Worm (Caenorhabditis elegans) whole organism, L2 larva: ENCODE data around the gene str-153.
A peak's percentile ranks its signal among the peaks of the same experiment; 100 is the strongest.

Experiments
- F13H6.1 ChIP-seq: sonication (generic microtip); optimal IDR thresholded peaks from 2 replicates; lab custom pipeline; 2016; ENCODE audit warnings: missing genetic modification characterization, missing compliant biosample characterization
- R02D3.7 ChIP-seq: fragments of 150-350 bp; optimal IDR thresholded peaks from 2 replicates; lab custom pipeline; 2014; ENCODE audit warnings: missing biosample characterization, missing genetic modification characterization
- ZK546.5 ChIP-seq: sonication (generic microtip); optimal IDR thresholded peaks from 2 replicates; lab custom pipeline; 2017; ENCODE audit warnings: missing biosample characterization, missing genetic modification characterization
- blmp-1 ChIP-seq: sonication (generic microtip); optimal IDR thresholded peaks from 2 replicates; lab custom pipeline; 2017; ENCODE audit warnings: missing genetic modification characterization, mild to moderate bottlenecking, missing compliant biosample characterization, antibody characterized with exemption, moderate library complexity; ENCODE audit not compliant: insufficient read depth
- ceh-16 ChIP-seq: fragments of 150-350 bp; optimal IDR thresholded peaks from 2 replicates; lab custom pipeline; 2014; ENCODE audit warnings: missing biosample characterization, missing genetic modification characterization
- ceh-82 ChIP-seq: fragments of 150-350 bp; optimal IDR thresholded peaks from 2 replicates; lab custom pipeline; 2014; ENCODE audit warnings: missing biosample characterization, missing genetic modification characterization
- crh-2 ChIP-seq: sonication (generic microtip); optimal IDR thresholded peaks from 2 replicates; lab custom pipeline; 2017; ENCODE audit warnings: missing biosample characterization, missing genetic modification characterization
- dmd-4 ChIP-seq: sonication (generic microtip); optimal IDR thresholded peaks from 2 replicates; lab custom pipeline; 2017; ENCODE audit warnings: missing biosample characterization, missing genetic modification characterization
- egl-27 ChIP-seq: sonication (generic microtip); optimal IDR thresholded peaks from 3 replicates; lab custom pipeline; 2017; ENCODE audit warnings: missing biosample characterization, missing genetic modification reagents, missing genetic modification characterization
- elt-3 ChIP-seq: sonication (generic microtip); optimal IDR thresholded peaks from 2 replicates; lab custom pipeline; 2017; ENCODE audit warnings: missing biosample characterization, missing genetic modification characterization
- fos-1 ChIP-seq: fragments of 150-350 bp; optimal IDR thresholded peaks from 2 replicates; lab custom pipeline; 2014; ENCODE audit warnings: missing biosample characterization, missing genetic modification characterization
- gmeb-1 ChIP-seq: fragments of 150-350 bp; optimal IDR thresholded peaks from 2 replicates; lab custom pipeline; 2014; ENCODE audit warnings: missing biosample characterization, missing genetic modification characterization
- lin-13 ChIP-seq: fragments of 150-350 bp; optimal IDR thresholded peaks from 2 replicates; lab custom pipeline; 2014; ENCODE audit warnings: missing biosample characterization, missing genetic modification reagents, missing genetic modification characterization
- mab-5 ChIP-seq: fragments of 150-350 bp; optimal IDR thresholded peaks from 2 replicates; lab custom pipeline; 2014; ENCODE audit warnings: missing biosample characterization, missing genetic modification characterization
- mbf-1 ChIP-seq: sonication (generic microtip); optimal IDR thresholded peaks from 2 replicates; lab custom pipeline; 2017; ENCODE audit warnings: missing biosample characterization, missing genetic modification characterization
- nhr-11 ChIP-seq: fragments of 150-350 bp; optimal IDR thresholded peaks from 2 replicates; lab custom pipeline; 2014; ENCODE audit warnings: missing biosample characterization, missing genetic modification characterization
- nhr-12 ChIP-seq: fragments of 150-350 bp; optimal IDR thresholded peaks from 2 replicates; lab custom pipeline; 2014; ENCODE audit warnings: missing biosample characterization, missing genetic modification characterization
- nhr-21 ChIP-seq: fragments of 150-350 bp; optimal IDR thresholded peaks from 2 replicates; lab custom pipeline; 2014; ENCODE audit warnings: missing biosample characterization, missing genetic modification characterization
- nhr-23 ChIP-seq: fragments of 150-350 bp; optimal IDR thresholded peaks from 2 replicates; lab custom pipeline; 2014; ENCODE audit warnings: missing biosample characterization, missing genetic modification reagents, missing genetic modification characterization
- nhr-237 ChIP-seq: fragments of 150-350 bp; optimal IDR thresholded peaks from 2 replicates; lab custom pipeline; 2014; ENCODE audit warnings: missing biosample characterization, missing genetic modification characterization
- nhr-25 ChIP-seq: fragments of 150-350 bp; sonication (generic microtip); optimal IDR thresholded peaks from 3 replicates; lab custom pipeline; 2014; ENCODE audit warnings: missing biosample characterization, missing genetic modification characterization
- peb-1 ChIP-seq: fragments of 150-350 bp; optimal IDR thresholded peaks from 2 replicates; lab custom pipeline; 2014; ENCODE audit warnings: missing biosample characterization, missing genetic modification characterization
- sem-4 ChIP-seq: fragments of 150-350 bp; optimal IDR thresholded peaks from 2 replicates; lab custom pipeline; 2014; ENCODE audit warnings: missing biosample characterization, missing genetic modification reagents, missing genetic modification characterization
- skn-1 ChIP-seq: sonication (generic microtip); optimal IDR thresholded peaks from 2 replicates; lab custom pipeline; 2017; ENCODE audit warnings: missing biosample characterization, missing genetic modification characterization
- sma-3 ChIP-seq: sonication (generic microtip); optimal IDR thresholded peaks from 2 replicates; lab custom pipeline; 2016; ENCODE audit warnings: missing genetic modification reagents, missing genetic modification characterization, missing compliant biosample characterization
- sma-9 ChIP-seq, 2 experiments: fragments of 150-350 bp in 1 of 2; sonication (generic microtip) in 1 of 2; optimal IDR thresholded peaks; 2 replicates each; lab custom pipeline; 2014 to 2016; ENCODE audit warnings: missing genetic modification characterization in 2 of 2, mild to moderate bottlenecking in 1 of 2, missing biosample characterization in 1 of 2, missing compliant biosample characterization in 1 of 2, missing genetic modification reagents in 1 of 2, moderate library complexity in 1 of 2
- snpc-4 ChIP-seq: fragments of 150-350 bp; optimal IDR thresholded peaks from 2 replicates; lab custom pipeline; 2014; ENCODE audit warnings: missing biosample characterization, missing genetic modification characterization
- unc-55 ChIP-seq: fragments of 150-350 bp; sonication (generic microtip); optimal IDR thresholded peaks from 3 replicates; lab custom pipeline; 2014; ENCODE audit warnings: missing biosample characterization, missing genetic modification reagents, missing genetic modification characterization
- zag-1 ChIP-seq: fragments of 150-350 bp; optimal IDR thresholded peaks from 2 replicates; lab custom pipeline; 2014; ENCODE audit warnings: missing biosample characterization, missing genetic modification characterization
- ztf-1 ChIP-seq: fragments of 200-800 bp; sonication (Bioruptor generic); conservative IDR thresholded peaks from 2 replicates; pipeline ENCODE4 v1.3.6; 2022; ENCODE audit warnings: missing genetic modification characterization, missing compliant biosample characterization

Gene str-153

DNA sequence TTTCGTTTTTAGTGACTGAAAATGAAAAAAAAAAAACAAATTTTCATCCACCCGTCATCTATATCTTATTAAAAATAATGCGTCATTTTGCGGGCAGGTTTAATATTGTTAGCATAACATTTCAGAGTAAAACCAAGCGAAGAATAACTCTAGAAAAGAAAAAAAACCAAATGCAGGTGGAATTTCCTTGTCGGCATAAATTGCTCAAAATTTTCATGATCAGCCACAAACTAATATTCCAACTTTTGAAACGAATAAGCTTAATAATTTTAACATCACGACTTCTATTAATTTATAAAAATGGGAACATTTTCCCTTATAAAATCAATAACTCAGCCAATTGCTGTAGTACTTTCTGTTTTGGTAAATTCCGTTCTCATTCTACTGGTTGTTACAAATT, 18.5 kb upstream of the str-153 start, which contains the start of gene str-155:
Gene str-155 (plus strand): TSS at position 301 of the 400 bp plus-strand sequence.
- TF ChIP-seq mab-5 (tag; lab: Kevin White, UChicago) (no peak), ceh-82 (no peak), gmeb-1 (tag; lab: Kevin White, UChicago) (no peak), blmp-1 (no peak), unc-55 (GFP tag; lab: Kevin White, UChicago) (no peak), zag-1 (tag; lab: Kevin White, UChicago) (no peak), ceh-16 (tag; lab: Kevin White, UChicago) (no peak), snpc-4 (tag; lab: Kevin White, UChicago) (no peak), nhr-237 (tag; lab: Kevin White, UChicago) (no peak), lin-13 (GFP tag; lab: Kevin White, UChicago) (no peak), ZK546.5 (no peak)

DNA sequence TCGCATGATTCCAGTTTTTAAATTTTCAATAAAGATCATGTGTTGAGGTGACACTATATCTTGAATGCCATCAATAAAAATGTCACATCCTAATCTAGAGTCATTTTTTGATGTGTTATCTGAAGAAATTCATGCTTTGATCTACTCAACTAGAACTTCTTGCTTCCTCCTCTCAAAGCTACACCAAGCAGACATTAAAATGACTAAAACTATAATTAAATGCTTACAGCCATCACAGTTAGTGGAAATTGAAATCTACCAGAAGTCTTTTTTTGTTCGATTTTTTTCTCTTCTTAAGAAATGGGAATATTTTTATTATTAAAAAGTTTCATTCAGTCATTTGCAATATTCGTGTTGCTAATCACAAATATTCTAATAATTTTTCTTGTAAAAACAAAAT, 16.4 kb upstream of the str-153 start, which contains the start of gene str-158:
Gene str-158 (plus strand): TSS at position 301 of the 400 bp plus-strand sequence.
- TF ChIP-seq nhr-25 (tag; lab: Kevin White, UChicago) (no peak), crh-2 (tag; lab: Kevin White, UChicago) (no peak), lin-13 (GFP tag; lab: Kevin White, UChicago) (no peak), R02D3.7 (tag; lab: Kevin White, UChicago) (no peak), elt-3 (tag; lab: Kevin White, UChicago) (no peak), snpc-4 (tag; lab: Kevin White, UChicago) (no peak)

- no peak for TF ChIP-seq dmd-4 (tag; lab: Kevin White, UChicago)
- TF ChIP-seq fos-1 (tag; lab: Kevin White, UChicago) = peak; percentile 13
These were observed 4.2 kb upstream of the str-153 start, which contains the start of gene Y9C9A.8 for ce11 chrIV:4930045-4930444. Gene Y9C9A.8, plus strand, starts transcription at chrIV:4930345.

DNA sequence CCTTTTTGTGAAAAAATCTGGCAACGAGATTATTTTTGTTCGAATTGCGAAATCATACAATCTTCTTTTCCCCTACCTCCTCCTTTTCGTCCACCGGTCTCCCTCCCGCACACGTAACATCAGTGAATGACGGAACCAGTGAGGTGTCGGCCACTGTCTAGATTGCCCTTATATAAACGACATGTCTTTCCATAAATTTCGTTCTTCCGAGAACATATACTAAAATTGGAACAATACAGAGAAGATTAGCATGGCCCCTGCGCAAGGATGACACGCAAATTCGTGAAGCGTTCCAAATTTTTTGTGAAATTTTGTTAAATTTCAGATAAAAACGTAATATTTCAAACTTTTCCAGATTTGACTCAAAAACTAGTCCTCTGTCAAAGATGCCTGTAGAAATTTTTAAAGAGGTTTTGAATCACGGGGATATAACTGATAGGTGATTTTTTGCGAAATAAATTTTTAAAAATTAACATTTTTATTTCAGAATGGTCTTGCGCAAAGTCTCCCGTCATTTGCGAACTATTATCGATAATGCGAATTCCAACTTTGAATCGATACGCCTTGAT, 3.4 kb upstream of the str-153 start:
- no peak for TF ChIP-seq egl-27 (tag; lab: Kevin White, UChicago)
- TF ChIP-seq snpc-4 (tag; lab: Kevin White, UChicago) = peak; percentile 92
- peak; percentile 24 for TF ChIP-seq nhr-21 (tag; lab: Kevin White, UChicago)
- peak; percentile 8 for TF ChIP-seq sma-9 (GFP tag; optimal IDR thresholded peaks at IDR 0.05; lab: Kevin White, UChicago)
- TF ChIP-seq sma-9 (tag; optimal IDR thresholded peaks at IDR 0.05; lab: Kevin White, UChicago) = no peak
- peak; percentile 19 for TF ChIP-seq crh-2 (tag; lab: Kevin White, UChicago)
- no peak for TF ChIP-seq peb-1 (tag; lab: Kevin White, UChicago)
- TF ChIP-seq mab-5 (tag; lab: Kevin White, UChicago) = no peak
- TF ChIP-seq sma-3 = peak; percentile 67
- no peak for TF ChIP-seq F13H6.1
- TF ChIP-seq gmeb-1 (tag; lab: Kevin White, UChicago) = peak; percentile 39
- TF ChIP-seq, all 48 proteins: peak for 6

DNA sequence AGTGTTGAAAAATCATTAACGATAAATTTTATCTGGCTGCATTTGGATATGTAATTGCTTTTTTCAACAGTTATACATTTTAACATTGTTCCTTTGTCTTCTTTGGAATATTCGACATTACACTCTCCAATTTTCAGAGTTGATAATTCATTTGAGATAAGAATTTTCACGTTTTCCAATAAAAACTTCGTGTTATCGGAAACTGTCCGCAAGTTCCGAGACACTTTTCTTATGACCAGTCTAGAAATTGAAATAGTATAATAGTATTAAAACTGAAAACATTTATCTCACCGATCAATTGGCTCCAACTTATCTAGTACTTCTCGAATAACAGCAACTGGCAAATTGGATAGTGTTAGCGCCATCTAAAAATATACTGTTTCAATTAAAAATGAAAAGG, 3.4 kb downstream of the str-153 start, which contains the start of gene fbxa-86:
Gene fbxa-86 (minus strand): TSS at position 367 of the 400 bp plus-strand sequence.
- TF ChIP-seq snpc-4 (tag; lab: Kevin White, UChicago) = no peak
- peak; percentile 69 for TF ChIP-seq fos-1 (tag; lab: Kevin White, UChicago)
- TF ChIP-seq, all 48 proteins: peak for 1

ce11 chrIV:4938664-4939063, 4.5 kb downstream of the str-153 start, which contains the start of gene str-168:
Gene str-168, plus strand, starts transcription at chrIV:4938964.
- TF ChIP-seq nhr-12 (tag; lab: Kevin White, UChicago) (no peak), nhr-11 (no peak), sma-9 (GFP tag; optimal IDR thresholded peaks at IDR 0.05; lab: Kevin White, UChicago) (no peak), sma-9 (tag; optimal IDR thresholded peaks at IDR 0.05; lab: Kevin White, UChicago) (no peak), nhr-23 (no peak), mbf-1 (tag; lab: Kevin White, UChicago) (no peak), zag-1 (tag; lab: Kevin White, UChicago) (no peak), fos-1 (tag; lab: Kevin White, UChicago) (no peak), sem-4 (tag; lab: Kevin White, UChicago) (no peak), nhr-21 (tag; lab: Kevin White, UChicago) (no peak), R02D3.7 (tag; lab: Kevin White, UChicago) (no peak), ztf-1 (GFP tag; lab: Robert Waterston, UW) (no peak), skn-1 (tag; lab: Kevin White, UChicago) (no peak), F13H6.1 (no peak), dmd-4 (tag; lab: Kevin White, UChicago) (no peak), gmeb-1 (tag; lab: Kevin White, UChicago) (no peak)
- TF ChIP-seq, all 48 proteins: peak for 0
